Worm (Caenorhabditis elegans): ENCODE results near the gene H09F14.1.

Gene H09F14.1

DNA sequence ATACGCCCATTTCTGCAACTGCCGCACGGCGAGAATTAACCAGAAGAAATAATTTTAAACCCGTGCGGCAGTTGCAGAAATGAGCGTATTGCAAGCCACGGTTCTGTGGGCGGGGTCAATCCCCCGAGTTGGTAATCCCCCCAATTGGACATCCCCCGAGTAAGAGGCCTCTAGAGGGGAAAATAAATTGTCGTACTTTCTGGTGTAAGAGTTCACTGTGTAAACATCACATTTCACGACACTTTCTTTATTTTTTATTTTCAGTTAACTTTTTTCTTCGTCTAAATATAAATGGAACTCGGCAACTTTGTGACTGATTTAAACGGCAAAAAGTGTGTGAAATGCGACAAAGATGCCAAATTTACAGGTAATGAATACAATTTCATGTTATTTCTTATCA, 42.6 kb upstream of the H09F14.1 start, which contains the start of gene tut-2:
tut-2 (plus strand) TSS at position 277 of the 400 bp plus-strand sequence.
- TF ChIP-seq ceh-28 (tag; optimal IDR thresholded peaks at IDR 0.05), result no peak
- TF ChIP-seq dpl-1 (GFP tag; optimal IDR thresholded peaks at IDR 0.05), result peak; percentile 22

DNA sequence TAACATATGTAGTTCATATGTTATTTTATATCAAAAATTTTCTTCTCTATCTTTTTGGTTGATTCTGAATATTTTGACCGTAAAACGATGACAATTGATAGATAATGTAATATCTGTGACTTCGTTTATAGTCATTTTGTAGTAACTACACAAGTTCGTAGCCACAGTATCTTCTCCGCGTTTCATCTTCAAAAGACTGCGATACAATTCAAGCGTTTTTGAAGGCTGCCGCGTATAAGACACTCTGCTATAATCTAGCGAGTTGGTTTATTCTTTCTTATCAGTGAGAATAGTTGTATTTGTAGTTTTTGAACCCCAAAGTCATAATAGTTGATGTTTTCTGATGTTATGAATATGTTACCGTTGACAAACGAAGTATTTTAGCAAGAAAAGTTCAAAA, 41.6 kb upstream of the H09F14.1 start, which contains the start of gene ugt-34:
ugt-34 (minus strand) TSS at position 21 of the 400 bp plus-strand sequence.
- peak; percentile 9 for TF ChIP-seq pqm-1 (tag; optimal IDR thresholded peaks at IDR 0.05)
- TF ChIP-seq sdz-12 (GFP tag; optimal IDR thresholded peaks at IDR 0.05), result no peak
- peak; percentile 99 for TF ChIP-seq nhr-28 (tag; optimal IDR thresholded peaks at IDR 0.05)

- no peak for TF ChIP-seq nhr-102 (tag; optimal IDR thresholded peaks at IDR 0.05)
- TF ChIP-seq lin-15B (tag; optimal IDR thresholded peaks at IDR 0.05), result no peak
- no peak for TF ChIP-seq hif-1 (tag; optimal IDR thresholded peaks at IDR 0.05)
- no peak for TF ChIP-seq hlh-11 (tag; optimal IDR thresholded peaks at IDR 0.05)
- no peak for TF ChIP-seq madf-9 (GFP tag; conservative IDR thresholded peaks at IDR 0.05)
- TF ChIP-seq pqm-1 (tag; optimal IDR thresholded peaks at IDR 0.05), result no peak
- TF ChIP-seq nhr-11 (tag; optimal IDR thresholded peaks at IDR 0.05), result no peak
- no peak for TF ChIP-seq fos-1 (tag; optimal IDR thresholded peaks at IDR 0.05)
- no peak for TF ChIP-seq nhr-41 (GFP tag; IDR thresholded peaks at IDR 0.05)
- no peak for TF ChIP-seq F10B5.3 (tag; optimal IDR thresholded peaks at IDR 0.05)
- no peak for TF ChIP-seq unc-130 (GFP tag; optimal IDR thresholded peaks at IDR 0.05)
- TF ChIP-seq nhr-48 (tag; optimal IDR thresholded peaks at IDR 0.05), result no peak
- TF ChIP-seq zag-1 (tag; optimal IDR thresholded peaks at IDR 0.05), result no peak
- TF ChIP-seq mes-2 (tag; optimal IDR thresholded peaks at IDR 0.05; ENCODE audit: poor library complexity, severe bottlenecking), result no peak
- TF ChIP-seq skn-1 (tag; optimal IDR thresholded peaks at IDR 0.05), result no peak
- no peak for TF ChIP-seq zip-2 (tag; optimal IDR thresholded peaks at IDR 0.05)
- TF ChIP-seq pha-4 (GFP tag; IDR thresholded peaks at IDR 0.05), result no peak
- no peak for TF ChIP-seq pha-4 (tag; optimal IDR thresholded peaks at IDR 0.05)
Measured at ce11 chrV:10654165-10654564, 38.8 kb upstream of the H09F14.1 start, which contains the start of gene ugt-35. Gene ugt-35 (minus strand): TSS chrV:10654265.

DNA sequence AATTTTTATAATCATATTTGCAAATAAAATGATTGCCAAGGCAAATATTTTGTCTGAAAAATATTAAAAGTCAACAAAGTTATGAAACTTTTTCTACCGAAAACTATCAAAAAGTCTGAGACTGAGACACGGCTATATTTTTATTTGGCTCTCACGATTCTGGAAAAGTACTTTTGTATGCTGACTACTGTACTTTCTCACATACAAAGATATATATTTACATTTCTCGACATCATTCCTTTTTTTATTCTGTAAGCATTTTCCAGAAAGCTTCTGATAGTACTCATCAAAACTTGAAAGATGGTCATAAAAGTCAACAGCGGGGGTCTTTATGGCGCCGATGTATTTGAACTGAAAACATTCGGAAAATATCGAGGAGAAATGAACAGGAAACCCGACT, 32.8 kb upstream of the H09F14.1 start, which contains the start of gene aqp-6:
aqp-6 (plus strand) TSS at position 301 of the 400 bp plus-strand sequence.
- TF ChIP-seq dmd-9 (GFP tag; IDR thresholded peaks at IDR 0.05), result no peak
- TF ChIP-seq F10B5.3 (tag; optimal IDR thresholded peaks at IDR 0.05), result no peak
- TF ChIP-seq mdt-29 (GFP tag; IDR thresholded peaks at IDR 0.05), result no peak
- TF ChIP-seq ctbp-1 (GFP tag; IDR thresholded peaks at IDR 0.05), result no peak
- TF ChIP-seq nhr-25 (tag; optimal IDR thresholded peaks at IDR 0.05; ENCODE audit: borderline replicate concordance, insufficient read depth), result no peak
- no peak for TF ChIP-seq vab-7 (GFP tag; IDR thresholded peaks at IDR 0.05)
- no peak for TF ChIP-seq ZK337.2 (GFP tag; IDR thresholded peaks at IDR 0.05)

DNA sequence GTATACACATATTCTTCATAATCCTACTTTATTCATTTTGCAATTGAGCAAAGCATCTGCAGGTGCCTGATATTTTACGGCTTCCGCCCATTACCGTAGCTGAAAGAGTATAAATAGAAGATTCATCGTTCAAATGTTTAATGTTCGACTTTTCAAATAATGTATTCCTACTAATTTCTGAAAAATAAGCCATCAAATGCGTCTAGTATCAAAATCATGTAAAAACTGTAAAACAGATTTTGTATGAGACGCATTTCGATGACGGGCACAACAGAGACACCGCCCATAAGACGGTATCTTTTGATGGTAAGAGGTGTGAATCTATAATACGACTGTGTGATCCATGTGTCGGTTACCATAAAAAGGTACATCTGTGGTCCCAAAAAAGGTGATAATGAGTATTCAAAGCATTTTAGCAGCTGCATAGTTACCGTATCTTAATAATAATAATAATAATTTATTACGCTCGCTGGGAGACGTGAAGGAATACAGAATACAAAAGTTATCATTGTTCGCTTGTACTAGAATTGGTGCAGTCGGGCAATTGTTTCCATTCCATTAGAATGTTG, 31.7 kb upstream of the H09F14.1 start, which contains the start of the genes C32C4.3 and C32C4.16:
C32C4.3 (minus strand) TSS at position 101 of the 569 bp plus-strand sequence.
C32C4.16 (plus strand) TSS at position 519 of the 569 bp plus-strand sequence.
- TF ChIP-seq ZK546.5 (tag; optimal IDR thresholded peaks at IDR 0.05) (no peak), dmd-9 (GFP tag; IDR thresholded peaks at IDR 0.05) (no peak), php-3 (GFP tag; IDR thresholded peaks at IDR 0.05) (no peak), F44E2.7 (GFP tag; IDR thresholded peaks at IDR 0.05) (no peak), nhr-25 (tag; optimal IDR thresholded peaks at IDR 0.05; ENCODE audit: borderline replicate concordance, insufficient read depth) (no peak), sdz-12 (GFP tag; optimal IDR thresholded peaks at IDR 0.05) (no peak), spr-3 (GFP tag; optimal IDR thresholded peaks at IDR 0.05) (no peak), zip-2 (tag; optimal IDR thresholded peaks at IDR 0.05) (no peak), nhr-11 (tag; optimal IDR thresholded peaks at IDR 0.05) (no peak), attf-4 (tag; optimal IDR thresholded peaks at IDR 0.05) (no peak), unc-62 (GFP tag; optimal IDR thresholded peaks at IDR 0.05 in 1 of 2) (no peak), unc-62 (tag; optimal IDR thresholded peaks at IDR 0.05) (no peak), snpc-1.2 (GFP tag; IDR thresholded peaks at IDR 0.05) (no peak), rbr-2 (tag; optimal IDR thresholded peaks at IDR 0.05) (no peak), unc-39 (tag; optimal IDR thresholded peaks at IDR 0.05) (no peak)
